Worm (Caenorhabditis elegans) whole organism, early embryonic: ENCODE results near the gene K07F5.15.

Experiments
- B0310.2 ChIP-seq: sonication (generic microtip); optimal IDR thresholded peaks from 2 replicates; lab custom pipeline; 2016; ENCODE audit warnings: mild to moderate bottlenecking, missing genetic modification characterization, missing compliant biosample characterization
- F13C5.2 ChIP-seq: sonication (generic microtip); optimal IDR thresholded peaks from 2 replicates; lab custom pipeline; 2017; ENCODE audit warnings: mild to moderate bottlenecking, missing genetic modification characterization, inconsistent platforms, missing compliant biosample characterization
- aly-1 ChIP-seq: sonication (generic microtip); optimal IDR thresholded peaks from 2 replicates; lab custom pipeline; 2016; ENCODE audit warnings: missing genetic modification characterization, missing compliant biosample characterization
- ama-1 ChIP-seq: fragments of 150-350 bp; optimal IDR thresholded peaks from 2 replicates; lab custom pipeline; 2014
- ceh-13 ChIP-seq: fragments of 200-800 bp; sonication (Bioruptor generic); optimal IDR thresholded peaks from 2 replicates; lab custom pipeline; 2018; ENCODE audit warnings: mild to moderate bottlenecking, missing genetic modification characterization, missing compliant biosample characterization
- ceh-36 ChIP-seq: sonication (generic microtip); optimal IDR thresholded peaks from 2 replicates; lab custom pipeline; 2016; ENCODE audit warnings: missing genetic modification characterization, inconsistent platforms, missing compliant biosample characterization
- ets-7 ChIP-seq: sonication (generic microtip); optimal IDR thresholded peaks from 2 replicates; lab custom pipeline; 2016; ENCODE audit warnings: missing genotype, missing genetic modification characterization, missing compliant biosample characterization
- flt-1 ChIP-seq: fragments of 200-800 bp; sonication (Bioruptor generic); IDR thresholded peaks from 2 replicates; pipeline ENCODE4 v1.3.6; 2022; ENCODE audit warnings: missing genetic modification characterization, missing compliant biosample characterization
- hmbx-1 ChIP-seq: sonication (generic microtip); optimal IDR thresholded peaks from 2 replicates; lab custom pipeline; 2016; ENCODE audit warnings: mild to moderate bottlenecking, missing genetic modification characterization, missing compliant biosample characterization
- hmg-4 ChIP-seq: fragments of 200-800 bp; sonication (Bioruptor generic); optimal IDR thresholded peaks from 2 replicates; lab custom pipeline; 2018; ENCODE audit warnings: mild to moderate bottlenecking, missing genetic modification characterization, missing compliant biosample characterization
- hnd-1 ChIP-seq: sonication (generic microtip); optimal IDR thresholded peaks from 2 replicates; lab custom pipeline; 2016; ENCODE audit warnings: missing genetic modification characterization, missing compliant biosample characterization
- pes-1 ChIP-seq: fragments of 200-800 bp; sonication (Bioruptor generic); IDR thresholded peaks from 2 replicates; pipeline ENCODE4 v1.3.6; 2022; ENCODE audit warnings: missing genetic modification reagents, missing genetic modification characterization, missing compliant biosample characterization
- scrt-1 ChIP-seq: fragments of 200-800 bp; sonication (Bioruptor generic); IDR thresholded peaks from 2 replicates; pipeline ENCODE4 v1.3.6; 2022; ENCODE audit warnings: missing genetic modification characterization, missing compliant biosample characterization
- sea-1 ChIP-seq: fragments of 200-800 bp; sonication (Bioruptor generic); conservative IDR thresholded peaks from 2 replicates; pipeline ENCODE4 v1.3.6; 2022; ENCODE audit warnings: missing genetic modification characterization, missing compliant biosample characterization
- tbx-11 ChIP-seq: fragments of 200-800 bp; sonication (Bioruptor generic); IDR thresholded peaks from 2 replicates; pipeline ENCODE4 v1.3.6; 2022; ENCODE audit warnings: missing genetic modification characterization, missing compliant biosample characterization
- tbx-37 ChIP-seq: fragments of 200-800 bp; sonication (Bioruptor generic); conservative IDR thresholded peaks from 2 replicates; pipeline ENCODE4 v1.3.6; 2022; ENCODE audit warnings: missing genetic modification reagents, missing genetic modification characterization, missing compliant biosample characterization
- tra-4 ChIP-seq: sonication (generic microtip); optimal IDR thresholded peaks from 2 replicates; lab custom pipeline; 2017; ENCODE audit warnings: missing genetic modification characterization, missing compliant biosample characterization

K07F5.15 gene

DNA sequence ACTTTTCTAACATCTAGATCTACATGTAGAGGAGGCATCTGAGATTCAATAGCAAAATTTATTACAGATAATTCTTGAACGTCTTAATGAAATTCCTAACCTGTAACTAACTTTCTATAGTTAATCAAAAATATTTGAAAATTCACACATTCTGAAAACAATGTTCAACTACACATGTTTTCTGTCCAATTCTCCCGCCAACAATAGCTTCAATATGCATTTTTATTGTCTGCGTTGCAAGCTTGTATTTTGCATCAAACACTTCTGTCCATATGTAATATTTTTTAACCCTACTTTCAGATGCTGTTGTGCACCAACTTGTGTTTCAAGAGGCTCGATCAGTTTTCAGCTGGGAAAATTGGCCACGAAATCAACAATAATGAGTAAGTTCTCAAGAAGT is 33.8 kb downstream of the K07F5.15 start, which contains the start of gene tbc-3:
tbc-3 (plus strand) TSS at position 301 of the 400 bp plus-strand sequence.
- no peak for TF ChIP-seq tbx-37 (GFP tag; lab: Robert Waterston, UW)
- no peak for TF ChIP-seq tbx-11 (GFP tag; lab: Robert Waterston, UW)
- TF ChIP-seq aly-1: no peak
- TF ChIP-seq ceh-36: no peak
- no peak for TF ChIP-seq ets-7 (tag; lab: Kevin White, UChicago)
- TF ChIP-seq F13C5.2 (tag; lab: Kevin White, UChicago): no peak

DNA sequence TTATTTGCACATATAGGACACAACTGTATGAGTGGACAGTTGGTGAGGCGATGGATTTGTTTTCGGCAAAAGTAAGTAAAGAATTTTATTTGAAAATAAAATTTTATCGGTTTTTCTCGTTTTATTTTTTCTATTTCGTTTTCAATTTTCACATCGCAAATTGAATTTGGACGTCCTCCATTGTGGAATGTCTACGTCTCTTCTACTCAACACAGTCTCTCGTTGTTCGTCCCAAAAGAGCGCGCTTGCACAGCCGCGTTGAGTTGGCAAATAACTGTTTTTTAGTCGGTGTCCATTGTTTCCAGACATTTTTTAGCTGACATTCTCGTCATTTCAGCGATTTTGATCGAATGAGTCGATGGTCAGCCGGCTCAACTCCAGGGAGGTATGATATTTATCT is 34.3 kb downstream of the K07F5.15 start:
- no peak for TF ChIP-seq F13C5.2 (tag; lab: Kevin White, UChicago)
- TF ChIP-seq tra-4 (tag; lab: Kevin White, UChicago): no peak
- no peak for TF ChIP-seq ets-7 (tag; lab: Kevin White, UChicago)
- TF ChIP-seq aly-1: no peak
- TF ChIP-seq ceh-13 (GFP tag; lab: Kevin White, UChicago): no peak
- TF ChIP-seq hmbx-1 (tag; lab: Kevin White, UChicago): no peak
- no peak for TF ChIP-seq sea-1 (GFP tag; lab: Robert Waterston, UW)
- TF ChIP-seq tbx-11 (GFP tag; lab: Robert Waterston, UW): no peak
- no peak for TF ChIP-seq hmg-4
- TF ChIP-seq ama-1 (lab: Kevin White, UChicago): no peak
- no peak for TF ChIP-seq B0310.2 (tag; lab: Kevin White, UChicago)
- no peak for TF ChIP-seq flt-1 (GFP tag; lab: Robert Waterston, UW)
- no peak for TF ChIP-seq scrt-1
- TF ChIP-seq hnd-1 (tag; lab: Kevin White, UChicago): no peak
- no peak for TF ChIP-seq pes-1 (GFP tag; lab: Robert Waterston, UW)
- no peak for TF ChIP-seq tbx-37 (GFP tag; lab: Robert Waterston, UW)
- TF ChIP-seq ceh-36: no peak

DNA sequence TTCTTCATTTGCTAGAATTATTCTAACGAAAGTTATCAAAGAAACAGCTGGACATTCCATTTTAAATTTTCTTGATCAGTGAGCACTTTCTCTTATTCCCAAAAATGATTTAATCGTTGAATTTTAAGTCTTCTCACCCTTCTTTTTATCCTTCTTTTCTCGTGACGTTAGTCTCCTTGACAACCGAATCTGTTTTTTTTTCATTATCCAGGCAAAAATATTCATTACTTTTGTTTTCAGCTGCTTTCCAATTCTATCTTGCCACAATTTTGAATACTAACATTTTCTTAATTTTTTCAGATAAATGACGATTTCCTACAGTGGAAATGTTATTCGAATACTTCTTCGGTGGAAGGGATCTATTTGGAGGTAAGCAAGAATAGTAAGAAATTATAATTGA is 38.7 kb downstream of the K07F5.15 start, which contains the start of gene best-13:
best-13 (plus strand) TSS at position 301 of the 400 bp plus-strand sequence.
- no peak for TF ChIP-seq hmbx-1 (tag; lab: Kevin White, UChicago)
- TF ChIP-seq scrt-1: no peak
- TF ChIP-seq ama-1 (lab: Kevin White, UChicago): no peak
- TF ChIP-seq tbx-37 (GFP tag; lab: Robert Waterston, UW): no peak
- no peak for TF ChIP-seq tbx-11 (GFP tag; lab: Robert Waterston, UW)
- no peak for TF ChIP-seq flt-1 (GFP tag; lab: Robert Waterston, UW)
- TF ChIP-seq aly-1: no peak
- TF ChIP-seq hmg-4: no peak
- TF ChIP-seq ceh-36: no peak
- no peak for TF ChIP-seq ets-7 (tag; lab: Kevin White, UChicago)

DNA sequence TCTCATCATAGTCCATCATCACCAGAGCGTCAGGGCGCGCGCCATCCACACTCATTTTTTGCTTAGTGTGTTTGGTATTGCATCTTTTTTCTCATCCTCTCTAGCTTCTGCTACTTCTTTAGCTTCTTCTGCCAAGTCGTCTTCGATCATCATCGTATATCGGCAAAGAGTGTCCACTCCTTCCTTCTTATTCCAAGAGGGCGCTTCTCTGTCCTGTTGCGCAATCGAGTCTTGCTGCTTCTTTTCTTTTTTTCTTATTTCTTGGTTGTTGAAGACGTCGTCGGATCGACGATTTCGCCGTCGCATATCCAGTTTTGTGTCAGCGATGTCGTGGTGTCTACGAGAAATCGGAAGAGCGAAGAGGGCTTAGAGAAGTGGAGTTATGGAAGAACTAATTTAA is 48.2 kb downstream of the K07F5.15 start:
- TF ChIP-seq sea-1 (GFP tag; lab: Robert Waterston, UW) (no peak), ama-1 (lab: Kevin White, UChicago) (no peak), ceh-36 (no peak), hmg-4 (no peak), tbx-37 (GFP tag; lab: Robert Waterston, UW) (no peak)

DNA sequence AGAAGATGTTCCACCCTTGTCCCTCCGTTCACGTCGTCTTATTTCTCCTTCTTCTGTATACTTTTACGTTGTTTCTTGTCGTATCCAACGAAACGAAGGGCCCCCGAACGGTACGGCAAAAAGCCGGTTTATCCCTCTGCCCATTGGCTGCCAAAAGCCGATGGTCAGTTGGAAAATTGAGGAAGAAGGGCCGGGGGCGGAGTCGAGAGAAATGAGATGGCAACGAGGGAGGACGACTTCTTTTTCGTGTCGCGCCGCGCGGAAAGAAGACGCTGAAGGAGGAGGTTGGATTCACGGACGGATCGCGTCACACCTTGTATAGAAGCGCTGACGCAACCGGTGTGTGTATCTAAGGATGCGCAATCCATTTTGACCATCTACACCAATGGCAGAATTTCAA is 50.2 kb downstream of the K07F5.15 start:
- TF ChIP-seq B0310.2 (tag; lab: Kevin White, UChicago) (no peak), aly-1 (no peak), tbx-37 (GFP tag; lab: Robert Waterston, UW) (no peak), tra-4 (tag; lab: Kevin White, UChicago) (no peak), hmbx-1 (tag; lab: Kevin White, UChicago) (no peak), ceh-36 (no peak), ets-7 (tag; lab: Kevin White, UChicago) (no peak), F13C5.2 (tag; lab: Kevin White, UChicago) (no peak)
